Worm (Caenorhabditis elegans): ENCODE data around the gene pyr-1.
A peak's percentile ranks its signal among the peaks of the same experiment; 100 is the strongest.

pyr-1 gene

ce11 chrII:8634386-8634785 lies 16.5 kb upstream of the pyr-1 start, which contains the start of gene cutl-12:
Gene cutl-12 (minus strand): TSS chrII:8634486.
- TF ChIP-seq ref-1 (GFP tag; conservative IDR thresholded peaks at IDR 0.05) (no peak), tab-1 (GFP tag; IDR thresholded peaks at IDR 0.05) (no peak), ztf-29 (GFP tag; IDR thresholded peaks at IDR 0.05) (no peak), ztf-23 (GFP tag; IDR thresholded peaks at IDR 0.05) (no peak), klf-2 (GFP tag; conservative IDR thresholded peaks at IDR 0.05) (no peak), T22C8.4 (GFP tag; IDR thresholded peaks at IDR 0.05) (no peak), flt-1 (GFP tag; IDR thresholded peaks at IDR 0.05) (no peak), med-1 (GFP tag; optimal IDR thresholded peaks at IDR 0.05; ENCODE audit: insufficient read depth) (no peak), cog-1 (tag; optimal IDR thresholded peaks at IDR 0.05) (no peak)

- TF ChIP-seq tab-1 (GFP tag; IDR thresholded peaks at IDR 0.05) (no peak), med-1 (GFP tag; optimal IDR thresholded peaks at IDR 0.05; ENCODE audit: insufficient read depth) (no peak), ztf-23 (GFP tag; IDR thresholded peaks at IDR 0.05) (no peak), klf-2 (GFP tag; conservative IDR thresholded peaks at IDR 0.05) (no peak), ref-1 (GFP tag; conservative IDR thresholded peaks at IDR 0.05) (no peak), flt-1 (GFP tag; IDR thresholded peaks at IDR 0.05) (no peak), cog-1 (tag; optimal IDR thresholded peaks at IDR 0.05) (no peak), T22C8.4 (GFP tag; IDR thresholded peaks at IDR 0.05) (no peak), ztf-29 (GFP tag; IDR thresholded peaks at IDR 0.05) (no peak)
Observed at ce11 chrII:8637615-8638014, 13.3 kb upstream of the pyr-1 start, which contains the start of gene vab-9. Gene vab-9 (minus strand): TSS chrII:8637715.

DNA sequence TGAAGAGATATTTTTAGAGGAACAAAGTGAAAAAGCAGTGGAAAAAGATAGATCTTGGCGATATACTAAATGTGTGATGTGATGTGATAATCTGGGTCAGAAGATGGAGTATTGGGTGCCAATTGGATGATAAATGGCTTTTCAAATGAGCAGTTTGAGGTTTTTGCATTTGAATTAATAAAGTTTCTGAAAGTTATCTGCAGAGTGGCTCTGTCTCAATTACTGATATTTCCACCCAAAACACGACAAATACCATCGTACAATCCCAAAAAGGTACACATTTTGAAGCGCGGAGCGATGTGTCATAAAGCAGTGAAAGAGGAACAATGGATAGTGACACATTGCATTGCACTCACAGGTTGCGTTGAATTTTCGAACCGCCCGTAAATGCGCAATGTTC lies 11.4 kb upstream of the pyr-1 start:
- TF ChIP-seq ztf-23 (GFP tag; IDR thresholded peaks at IDR 0.05) (0 out of 2 replicates have a peak, but pooled peaks have one; percentile 20), klf-2 (GFP tag; conservative IDR thresholded peaks at IDR 0.05) (no peak)

ce11 chrII:8640503-8640902 lies 10.4 kb upstream of the pyr-1 start:
- no peak for TF ChIP-seq ztf-29 (GFP tag; IDR thresholded peaks at IDR 0.05)
- no peak for TF ChIP-seq cog-1 (tag; optimal IDR thresholded peaks at IDR 0.05)
- TF ChIP-seq flt-1 (GFP tag; IDR thresholded peaks at IDR 0.05): no peak
- TF ChIP-seq ztf-23 (GFP tag; IDR thresholded peaks at IDR 0.05): no peak
- TF ChIP-seq ref-1 (GFP tag; conservative IDR thresholded peaks at IDR 0.05): no peak
- TF ChIP-seq T22C8.4 (GFP tag; IDR thresholded peaks at IDR 0.05): no peak
- TF ChIP-seq klf-2 (GFP tag; conservative IDR thresholded peaks at IDR 0.05): no peak
- no peak for TF ChIP-seq med-1 (GFP tag; optimal IDR thresholded peaks at IDR 0.05; ENCODE audit: insufficient read depth)

ce11 chrII:8641131-8641530 lies 9.8 kb upstream of the pyr-1 start, which contains the start of gene D2085.7:
Gene D2085.7 (plus strand): TSS chrII:8641381.
- TF ChIP-seq cog-1 (tag; optimal IDR thresholded peaks at IDR 0.05) (no peak), T22C8.4 (GFP tag; IDR thresholded peaks at IDR 0.05) (no peak), tab-1 (GFP tag; IDR thresholded peaks at IDR 0.05) (no peak), ztf-29 (GFP tag; IDR thresholded peaks at IDR 0.05) (no peak), med-1 (GFP tag; optimal IDR thresholded peaks at IDR 0.05; ENCODE audit: insufficient read depth) (no peak), klf-2 (GFP tag; conservative IDR thresholded peaks at IDR 0.05) (no peak), ref-1 (GFP tag; conservative IDR thresholded peaks at IDR 0.05) (no peak), ztf-23 (GFP tag; IDR thresholded peaks at IDR 0.05) (no peak), flt-1 (GFP tag; IDR thresholded peaks at IDR 0.05) (no peak)

DNA sequence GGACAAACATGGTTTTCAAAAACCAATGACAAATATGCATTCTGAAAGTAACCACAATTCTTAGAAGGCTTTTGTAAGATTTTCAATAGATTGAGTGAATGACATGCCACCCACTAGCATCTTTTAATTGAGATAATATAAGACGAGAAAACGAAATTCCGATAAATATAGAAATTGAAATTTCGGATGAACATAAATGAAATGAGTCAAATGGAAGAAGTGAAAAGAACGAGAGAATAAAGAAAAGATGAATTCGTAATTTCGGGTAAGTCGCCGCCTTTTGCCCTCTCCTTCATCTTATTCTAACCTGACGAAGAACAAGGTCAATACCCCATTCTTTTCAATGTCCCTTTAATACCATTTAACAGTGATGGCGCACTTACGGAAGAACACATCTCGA lies 8.5 kb upstream of the pyr-1 start:
- TF ChIP-seq tab-1 (GFP tag; IDR thresholded peaks at IDR 0.05) (no peak), T22C8.4 (GFP tag; IDR thresholded peaks at IDR 0.05) (no peak), ztf-29 (GFP tag; IDR thresholded peaks at IDR 0.05) (no peak), ref-1 (GFP tag; conservative IDR thresholded peaks at IDR 0.05) (no peak), cog-1 (tag; optimal IDR thresholded peaks at IDR 0.05) (no peak), med-1 (GFP tag; optimal IDR thresholded peaks at IDR 0.05; ENCODE audit: insufficient read depth) (no peak), flt-1 (GFP tag; IDR thresholded peaks at IDR 0.05) (no peak), ztf-23 (GFP tag; IDR thresholded peaks at IDR 0.05) (no peak), klf-2 (GFP tag; conservative IDR thresholded peaks at IDR 0.05) (no peak)

- TF ChIP-seq cog-1 (tag; optimal IDR thresholded peaks at IDR 0.05) (no peak), med-1 (GFP tag; optimal IDR thresholded peaks at IDR 0.05; ENCODE audit: insufficient read depth) (no peak), T22C8.4 (GFP tag; IDR thresholded peaks at IDR 0.05) (no peak), tab-1 (GFP tag; IDR thresholded peaks at IDR 0.05) (no peak), flt-1 (GFP tag; IDR thresholded peaks at IDR 0.05) (no peak), ztf-23 (GFP tag; IDR thresholded peaks at IDR 0.05) (no peak), ztf-29 (GFP tag; IDR thresholded peaks at IDR 0.05) (no peak)
Observed at ce11 chrII:8643627-8644356, 7.1 kb upstream of the pyr-1 start.

DNA sequence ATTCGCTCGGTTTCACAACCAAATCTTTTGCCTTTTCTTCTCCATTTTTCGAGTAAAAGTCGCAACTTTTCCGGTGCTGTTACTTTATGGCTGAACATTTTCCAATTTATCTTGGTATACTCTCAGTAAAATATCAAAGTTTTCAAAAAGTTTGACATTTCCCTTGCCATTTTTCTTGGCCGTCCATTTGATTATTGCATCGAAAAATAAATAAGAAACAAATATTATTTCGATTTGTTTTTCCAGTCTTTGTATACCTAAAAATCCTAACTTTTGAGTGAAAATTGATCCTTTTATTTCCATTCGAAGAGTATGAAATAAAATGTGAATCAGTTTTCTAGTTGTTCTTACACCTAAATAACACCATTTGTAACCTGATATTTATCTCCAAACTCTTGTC lies 4.5 kb upstream of the pyr-1 start:
- TF ChIP-seq cog-1 (tag; optimal IDR thresholded peaks at IDR 0.05) (no peak), flt-1 (GFP tag; IDR thresholded peaks at IDR 0.05) (no peak), ztf-29 (GFP tag; IDR thresholded peaks at IDR 0.05) (no peak), klf-2 (GFP tag; conservative IDR thresholded peaks at IDR 0.05) (no peak), ref-1 (GFP tag; conservative IDR thresholded peaks at IDR 0.05) (no peak), med-1 (GFP tag; optimal IDR thresholded peaks at IDR 0.05; ENCODE audit: insufficient read depth) (no peak), tab-1 (GFP tag; IDR thresholded peaks at IDR 0.05) (no peak), T22C8.4 (GFP tag; IDR thresholded peaks at IDR 0.05) (no peak), ztf-23 (GFP tag; IDR thresholded peaks at IDR 0.05) (no peak)

DNA sequence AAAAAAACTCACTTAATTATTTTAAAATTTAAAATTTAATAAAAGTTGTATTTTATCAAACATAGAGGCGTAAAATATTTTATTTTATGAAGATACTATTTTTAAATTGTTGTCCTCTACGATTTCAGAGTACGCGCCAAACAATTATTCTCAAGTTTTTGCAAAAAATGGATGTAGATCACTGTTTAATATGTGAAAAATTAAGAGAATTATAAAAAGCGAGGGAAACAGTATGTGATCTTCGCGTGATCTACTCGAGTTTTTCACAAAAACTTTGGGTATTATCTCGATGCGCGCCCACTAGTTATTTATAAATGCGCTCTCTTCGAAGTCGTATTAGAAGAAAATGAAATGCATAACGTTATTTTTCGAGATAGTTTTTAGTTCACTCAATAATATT lies 2.1 kb upstream of the pyr-1 start:
- no peak for TF ChIP-seq klf-2 (GFP tag; conservative IDR thresholded peaks at IDR 0.05)
- no peak for TF ChIP-seq ztf-23 (GFP tag; IDR thresholded peaks at IDR 0.05)
- no peak for TF ChIP-seq flt-1 (GFP tag; IDR thresholded peaks at IDR 0.05)
- no peak for TF ChIP-seq ref-1 (GFP tag; conservative IDR thresholded peaks at IDR 0.05)
- TF ChIP-seq cog-1 (tag; optimal IDR thresholded peaks at IDR 0.05): no peak
- no peak for TF ChIP-seq med-1 (GFP tag; optimal IDR thresholded peaks at IDR 0.05; ENCODE audit: insufficient read depth)

- TF ChIP-seq T22C8.4 (GFP tag; IDR thresholded peaks at IDR 0.05): no peak
- no peak for TF ChIP-seq flt-1 (GFP tag; IDR thresholded peaks at IDR 0.05)
Observed at ce11 chrII:8658835-8659234, 7.9 kb downstream of the pyr-1 start, which contains the start of gene atg-10. Gene atg-10 (plus strand): TSS chrII:8659135.
